Fruit fly (Drosophila melanogaster): ENCODE results near the gene CG6495.
A peak's percentile ranks its signal among the peaks of the same experiment; 100 is the strongest.

CG6495 gene

dm6 chr2L:10736993-10737756 is 23.7 kb upstream of the CG6495 start, which contains the start of the genes Vha16-5 and CG12299 (continued):
- TF ChIP-seq Awh (GFP tag; IDR thresholded peaks at IDR 0.05) = peak; percentile 64
- TF ChIP-seq CG13894 (tag; optimal IDR thresholded peaks at IDR 0.05) = no peak
- TF ChIP-seq Pdp1 (GFP tag; optimal IDR thresholded peaks at IDR 0.05) = peak; percentile 84 to 88
- peak; percentile 70 for TF ChIP-seq CG30020 (tag; optimal IDR thresholded peaks at IDR 0.05)
- TF ChIP-seq Antp (GFP tag; optimal IDR thresholded peaks at IDR 0.05) = peak; percentile 92
- TF ChIP-seq CG7786 (GFP tag; optimal IDR thresholded peaks at IDR 0.05) = peak; percentile 86
- TF ChIP-seq zen (tag; optimal IDR thresholded peaks at IDR 0.05) = peak; percentile 94
- peak; percentile 70 for TF ChIP-seq HmgZ (tag; optimal IDR thresholded peaks at IDR 0.05)
- TF ChIP-seq hb (GFP tag; IDR thresholded peaks at IDR 0.05; ENCODE audit: partially characterized antibody) = peak; percentile 84
- peak; percentile 87 for TF ChIP-seq E2f1 (GFP tag; IDR thresholded peaks at IDR 0.05)
- TF ChIP-seq ara (GFP tag; IDR thresholded peaks at IDR 0.05) = peak; percentile 93
- TF ChIP-seq zf30C (GFP tag; optimal IDR thresholded peaks at IDR 0.05) = no peak
- peak; percentile 99 for TF ChIP-seq CG18764 (GFP tag; optimal IDR thresholded peaks at IDR 0.05)
- TF ChIP-seq CG15514 (GFP tag; optimal IDR thresholded peaks at IDR 0.05) = peak; percentile 83
- TF ChIP-seq vnd (GFP tag; IDR thresholded peaks at IDR 0.05; ENCODE audit: partially characterized antibody) = peak; percentile 80
- no peak for TF ChIP-seq CG5180 (GFP tag; optimal IDR thresholded peaks at IDR 0.05)
- no peak for TF ChIP-seq Eip74EF (GFP tag; optimal IDR thresholded peaks at IDR 0.05)
- no peak for TF ChIP-seq CG1529 (GFP tag; optimal IDR thresholded peaks at IDR 0.05)
- TF ChIP-seq Trl (optimal IDR thresholded peaks at IDR 0.05) = no peak
- TF ChIP-seq Trl (GFP tag; optimal IDR thresholded peaks at IDR 0.05) = peak; percentile 86
- no peak for TF ChIP-seq abd-A (tag; optimal IDR thresholded peaks at IDR 0.05)
- peak; percentile 85 for TF ChIP-seq HLH4C (GFP tag; IDR thresholded peaks at IDR 0.05; ENCODE audit: partially characterized antibody)
- no peak for TF ChIP-seq Hey (tag; optimal IDR thresholded peaks at IDR 0.05)
- peak; percentile 48 for TF ChIP-seq Fer2 (tag; optimal IDR thresholded peaks at IDR 0.05)
- TF ChIP-seq Hsf (GFP tag; optimal IDR thresholded peaks at IDR 0.05) = peak; percentile 92
- TF ChIP-seq Dp (GFP tag; optimal IDR thresholded peaks at IDR 0.05) = peak; percentile 92
- TF ChIP-seq CG4360 (GFP tag; IDR thresholded peaks at IDR 0.05) = peak; percentile 59; the same call in 1 of the 2 replicates
- peak; percentile 63 for TF ChIP-seq fd96Cb (tag; optimal IDR thresholded peaks at IDR 0.05)
- no peak for TF ChIP-seq Tbp (GFP tag; optimal IDR thresholded peaks at IDR 0.05)
- no peak for TF ChIP-seq CG8281 (tag; optimal IDR thresholded peaks at IDR 0.05)
- peak; percentile 78 for TF ChIP-seq CG7987 (GFP tag; optimal IDR thresholded peaks at IDR 0.05)
- no peak for TF ChIP-seq MTF-1 (GFP tag; optimal IDR thresholded peaks at IDR 0.05; ENCODE audit: borderline replicate concordance)
- TF ChIP-seq dm (GFP tag; optimal IDR thresholded peaks at IDR 0.05) = peak; percentile 79
- TF ChIP-seq CG17359 (tag; optimal IDR thresholded peaks at IDR 0.05) = peak; percentile 79
- no peak for TF ChIP-seq ham (GFP tag; IDR thresholded peaks at IDR 0.05)
- peak; percentile 84 for TF ChIP-seq CG17829 (tag; optimal IDR thresholded peaks at IDR 0.05)
- TF ChIP-seq Meics (GFP tag; optimal IDR thresholded peaks at IDR 0.05) = peak; percentile 70
- TF ChIP-seq zfh2 (GFP tag; optimal IDR thresholded peaks at IDR 0.05) = peak; percentile 89
- TF ChIP-seq org-1 (GFP tag; optimal IDR thresholded peaks at IDR 0.05) = peak; percentile 16
- peak; percentile 76 for TF ChIP-seq ssp (GFP tag; IDR thresholded peaks at IDR 0.05)
- peak; percentile 75; the same call in 1 of the 3 replicates for TF ChIP-seq CG2199 (GFP tag; IDR thresholded peaks at IDR 0.05)
- TF ChIP-seq en (GFP tag; optimal IDR thresholded peaks at IDR 0.05) = peak; percentile 65
- peak; percentile 95 for TF ChIP-seq CG11456 (GFP tag; IDR thresholded peaks at IDR 0.05)
- TF ChIP-seq lmd (GFP tag; IDR thresholded peaks at IDR 0.05) = peak; percentile 92
- TF ChIP-seq exex (tag; optimal IDR thresholded peaks at IDR 0.05) = no peak
- TF ChIP-seq CG12942 (GFP tag; optimal IDR thresholded peaks at IDR 0.05) = peak; percentile 86
- TF ChIP-seq CG9932 (GFP tag; IDR thresholded peaks at IDR 0.05) = peak; percentile 95
- peak; percentile 94 for TF ChIP-seq phol (tag; optimal IDR thresholded peaks at IDR 0.05)
